Fruit fly (Drosophila melanogaster): ENCODE data around the gene CG11164.

Gene CG11164

DNA sequence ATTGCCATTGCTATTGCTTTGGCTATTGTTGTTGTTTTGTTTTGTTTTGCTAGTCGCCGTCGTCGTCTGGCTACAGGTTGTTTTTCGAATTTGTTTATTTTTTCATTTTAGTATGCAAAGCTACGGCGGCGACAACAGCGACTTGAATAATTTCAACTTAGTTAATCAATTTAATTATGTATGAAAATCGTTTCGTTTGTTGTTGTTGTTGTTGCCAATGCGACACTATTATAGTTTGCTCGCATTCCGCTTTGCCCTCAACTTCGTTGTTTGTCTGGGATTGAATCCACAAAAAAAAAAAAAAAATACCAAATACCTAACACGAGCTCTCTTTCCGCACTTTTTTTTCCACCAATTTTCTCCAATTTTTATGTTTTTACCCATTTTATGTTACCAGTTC is 40.0 kb upstream of the CG11164 start:
- TF ChIP-seq CG17806 (tag; optimal IDR thresholded peaks at IDR 0.05) (no peak), fd96Ca (GFP tag; IDR thresholded peaks at IDR 0.05) (no peak), CG34367 (tag; optimal IDR thresholded peaks at IDR 0.05) (no peak), CG8159 (tag; optimal IDR thresholded peaks at IDR 0.05) (no peak), rn (GFP tag; IDR thresholded peaks at IDR 0.05) (no peak), CG15710 (tag; optimal IDR thresholded peaks at IDR 0.05) (no peak), D1 (tag; optimal IDR thresholded peaks at IDR 0.05) (no peak)

DNA sequence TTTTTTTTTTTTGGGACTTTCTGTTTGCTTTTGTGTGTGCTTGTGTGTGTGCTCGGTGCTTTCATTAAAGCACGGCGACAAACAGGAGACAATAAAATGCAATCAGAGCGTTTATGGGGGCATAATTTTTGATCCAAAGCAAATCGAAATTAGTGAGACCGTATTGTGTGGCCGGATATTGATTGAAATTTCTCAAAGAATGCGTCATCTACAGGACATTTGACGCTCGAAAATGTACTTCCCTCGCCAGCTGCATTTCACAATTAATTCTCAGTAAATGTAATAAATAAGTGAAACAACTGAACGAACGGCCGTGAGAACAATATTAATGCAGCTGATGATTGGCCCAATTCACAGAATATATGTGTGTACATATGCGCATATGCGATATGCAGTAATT is 38.4 kb upstream of the CG11164 start:
- TF ChIP-seq CG8159 (tag; optimal IDR thresholded peaks at IDR 0.05) = no peak
- no peak for TF ChIP-seq D1 (tag; optimal IDR thresholded peaks at IDR 0.05)
- no peak for TF ChIP-seq Snoo (tag; optimal IDR thresholded peaks at IDR 0.05)
- TF ChIP-seq fd96Ca (GFP tag; IDR thresholded peaks at IDR 0.05) = no peak
- no peak for TF ChIP-seq CG12605 (GFP tag; IDR thresholded peaks at IDR 0.05)
- no peak for TF ChIP-seq CG32121 (GFP tag; IDR thresholded peaks at IDR 0.05)

DNA sequence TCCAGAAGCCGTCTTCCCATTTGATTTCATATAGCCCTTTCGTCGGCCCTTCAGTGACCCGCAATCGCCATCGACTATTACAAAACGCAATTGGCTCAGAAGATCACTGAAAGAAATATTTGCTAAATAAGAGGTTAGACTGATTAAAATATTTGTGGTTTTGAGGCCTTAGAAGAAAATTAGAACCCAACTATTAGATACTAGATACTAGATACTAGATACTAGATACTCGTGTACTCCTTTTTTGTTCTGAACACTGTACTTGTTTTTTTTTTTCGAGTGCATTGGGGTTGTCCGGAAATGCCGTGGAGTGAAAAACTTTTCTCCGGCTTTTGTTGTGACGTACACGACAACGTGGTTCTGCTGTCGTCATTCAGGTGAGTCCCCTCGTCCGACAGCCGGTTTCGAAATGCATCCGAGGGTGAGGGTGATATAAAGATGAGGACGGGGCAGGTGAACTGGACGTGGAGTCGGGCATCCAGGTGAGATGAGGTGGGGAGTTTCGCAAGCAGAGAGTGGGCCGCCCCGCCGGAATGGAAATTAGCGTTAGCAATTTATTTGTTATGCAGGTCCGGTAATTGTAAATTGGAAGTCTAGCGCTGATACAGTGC is 37.4 kb upstream of the CG11164 start:
- TF ChIP-seq Ets98B (GFP tag; IDR thresholded peaks at IDR 0.05) (no peak), CG15710 (tag; optimal IDR thresholded peaks at IDR 0.05) (no peak), Snoo (tag; optimal IDR thresholded peaks at IDR 0.05) (peak; percentile 20), CG32121 (GFP tag; IDR thresholded peaks at IDR 0.05) (peak; percentile 47; the same call in 1 of the 2 replicates), CG9948 (tag; optimal IDR thresholded peaks at IDR 0.05) (peak; percentile 6), CG8159 (tag; optimal IDR thresholded peaks at IDR 0.05) (no peak), CG10348 (GFP tag; IDR thresholded peaks at IDR 0.05) (no peak), Pif1B (GFP tag; optimal IDR thresholded peaks at IDR 0.05) (no peak), CG17806 (tag; optimal IDR thresholded peaks at IDR 0.05) (no peak), CG12605 (GFP tag; IDR thresholded peaks at IDR 0.05) (0 out of 2 replicates have a peak, but pooled peaks have one; percentile 38), EcR (GFP tag; optimal IDR thresholded peaks at IDR 0.05) (no peak), CG14655 (GFP tag; optimal IDR thresholded peaks at IDR 0.05) (peak; percentile 18), gl (tag; optimal IDR thresholded peaks at IDR 0.05) (no peak), CG8301 (tag; optimal IDR thresholded peaks at IDR 0.05) (peak; percentile 29), D1 (tag; optimal IDR thresholded peaks at IDR 0.05) (no peak), CG34367 (tag; optimal IDR thresholded peaks at IDR 0.05) (no peak), CG4496 (GFP tag; IDR thresholded peaks at IDR 0.05) (0 out of 3 replicates have a peak, but pooled peaks have one; percentile 36), rn (GFP tag; IDR thresholded peaks at IDR 0.05) (no peak), fd96Ca (GFP tag; IDR thresholded peaks at IDR 0.05) (no peak), Pif1A (GFP tag; optimal IDR thresholded peaks at IDR 0.05) (no peak), CG13204 (GFP tag; optimal IDR thresholded peaks at IDR 0.05) (no peak)

DNA sequence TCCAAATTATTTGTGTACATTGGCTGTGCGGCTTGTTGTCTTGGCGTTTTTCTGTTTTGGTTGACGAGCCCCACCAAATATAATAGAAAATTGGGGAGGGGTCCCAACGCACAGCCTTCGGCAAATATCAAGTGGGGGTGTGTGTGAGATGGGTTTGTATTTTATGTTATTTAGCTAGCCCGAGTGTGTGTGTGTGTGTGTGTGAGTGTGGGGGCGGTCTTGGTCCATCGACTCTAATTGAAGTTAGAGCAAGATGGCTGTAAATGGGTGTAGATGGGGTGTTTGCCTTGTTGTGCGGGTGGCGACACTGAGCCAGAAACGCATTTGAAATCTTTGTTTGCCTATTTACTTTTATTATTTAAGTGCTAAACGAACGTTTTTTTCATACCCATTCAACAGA is 35.2 kb upstream of the CG11164 start:
- no peak for TF ChIP-seq CG17806 (tag; optimal IDR thresholded peaks at IDR 0.05)
- TF ChIP-seq rn (GFP tag; IDR thresholded peaks at IDR 0.05) = no peak
- no peak for TF ChIP-seq CG34367 (tag; optimal IDR thresholded peaks at IDR 0.05)
- no peak for TF ChIP-seq gl (tag; optimal IDR thresholded peaks at IDR 0.05)
- TF ChIP-seq CG8301 (tag; optimal IDR thresholded peaks at IDR 0.05) = no peak
- no peak for TF ChIP-seq D1 (tag; optimal IDR thresholded peaks at IDR 0.05)
- TF ChIP-seq CG15710 (tag; optimal IDR thresholded peaks at IDR 0.05) = no peak
- no peak for TF ChIP-seq CG13204 (GFP tag; optimal IDR thresholded peaks at IDR 0.05)
- TF ChIP-seq CG10348 (GFP tag; IDR thresholded peaks at IDR 0.05) = no peak
- no peak for TF ChIP-seq EcR (GFP tag; optimal IDR thresholded peaks at IDR 0.05)
- no peak for TF ChIP-seq CG4496 (GFP tag; IDR thresholded peaks at IDR 0.05)
- TF ChIP-seq fd96Ca (GFP tag; IDR thresholded peaks at IDR 0.05) = no peak
- TF ChIP-seq Pif1A (GFP tag; optimal IDR thresholded peaks at IDR 0.05) = no peak
- no peak for TF ChIP-seq Snoo (tag; optimal IDR thresholded peaks at IDR 0.05)
- TF ChIP-seq Pif1B (GFP tag; optimal IDR thresholded peaks at IDR 0.05) = no peak
- TF ChIP-seq CG9948 (tag; optimal IDR thresholded peaks at IDR 0.05) = no peak
- TF ChIP-seq CG14655 (GFP tag; optimal IDR thresholded peaks at IDR 0.05) = no peak
- TF ChIP-seq CG32121 (GFP tag; IDR thresholded peaks at IDR 0.05) = no peak
- TF ChIP-seq CG8159 (tag; optimal IDR thresholded peaks at IDR 0.05) = no peak

DNA sequence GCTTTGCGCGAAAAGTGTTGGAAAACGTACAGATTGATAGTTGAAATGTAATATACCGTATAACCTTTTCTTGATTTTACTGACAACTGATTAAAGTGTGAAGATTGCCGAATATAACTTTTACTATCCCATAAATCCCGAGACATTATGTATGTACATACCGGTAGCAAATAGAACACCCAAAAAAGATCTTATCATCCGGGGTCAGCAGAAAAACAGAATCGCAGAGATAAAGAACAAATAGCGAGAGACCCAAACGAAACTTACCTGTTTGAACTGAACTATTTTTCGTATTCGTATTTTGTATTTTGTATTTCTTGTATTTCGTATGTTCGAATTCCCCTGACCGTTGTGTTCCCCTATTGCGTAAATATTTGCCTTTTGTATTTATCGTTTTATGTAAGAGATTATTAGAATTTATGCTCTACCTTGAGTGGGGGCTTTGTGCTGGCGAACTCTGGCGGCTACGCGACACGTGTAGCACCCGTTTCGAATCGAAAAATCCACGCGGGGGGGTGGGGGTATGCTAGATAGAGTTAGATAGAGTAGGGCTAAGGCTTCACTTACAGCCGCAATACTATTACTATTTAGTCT is 34.4 kb upstream of the CG11164 start:
- no peak for TF ChIP-seq CG13204 (GFP tag; optimal IDR thresholded peaks at IDR 0.05)

DNA sequence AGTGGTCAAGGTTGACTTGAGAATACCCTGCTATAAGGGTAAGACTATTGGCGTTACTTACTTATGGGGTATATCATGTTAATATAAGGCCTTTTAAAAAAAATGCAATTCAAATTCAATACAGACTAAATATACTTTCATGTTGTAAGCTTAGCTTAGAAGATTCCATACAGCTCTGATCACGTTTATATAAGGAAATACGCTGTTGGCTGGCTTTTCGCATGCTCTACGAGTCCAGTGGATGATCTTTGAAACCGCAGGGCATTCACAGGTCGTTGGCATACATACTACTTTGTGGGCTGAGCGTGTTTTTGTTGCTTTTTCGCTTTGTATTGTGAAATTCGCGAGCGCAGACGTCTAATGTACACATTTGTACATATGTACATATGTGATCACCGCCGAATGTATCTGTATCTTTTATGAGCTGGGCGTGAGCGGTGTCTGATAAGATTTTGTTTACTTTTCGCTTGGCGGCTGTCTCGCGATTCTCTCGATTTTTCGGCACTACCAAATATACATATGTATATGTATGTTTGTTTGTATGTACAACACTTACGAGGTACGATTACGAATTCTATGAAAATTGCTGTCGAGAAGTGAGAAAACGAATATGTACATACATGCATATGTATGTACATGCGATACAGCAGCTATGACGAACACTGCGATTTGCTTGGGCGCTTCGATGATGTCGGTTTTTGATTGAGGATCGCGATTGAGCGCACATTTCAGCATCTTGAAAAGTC is 33.4 kb upstream of the CG11164 start:
- TF ChIP-seq CG15710 (tag; optimal IDR thresholded peaks at IDR 0.05) (no peak), CG12605 (GFP tag; IDR thresholded peaks at IDR 0.05) (no peak), CG17806 (tag; optimal IDR thresholded peaks at IDR 0.05) (no peak), fd96Ca (GFP tag; IDR thresholded peaks at IDR 0.05) (no peak), gl (tag; optimal IDR thresholded peaks at IDR 0.05) (no peak), CG9948 (tag; optimal IDR thresholded peaks at IDR 0.05) (no peak), CG14655 (GFP tag; optimal IDR thresholded peaks at IDR 0.05) (peak; percentile 20), EcR (GFP tag; optimal IDR thresholded peaks at IDR 0.05) (peak; percentile 10), CG10348 (GFP tag; IDR thresholded peaks at IDR 0.05) (no peak), CG8301 (tag; optimal IDR thresholded peaks at IDR 0.05) (peak; percentile 0), CG8159 (tag; optimal IDR thresholded peaks at IDR 0.05) (no peak), Pif1A (GFP tag; optimal IDR thresholded peaks at IDR 0.05) (peak; percentile 34), Snoo (tag; optimal IDR thresholded peaks at IDR 0.05) (peak; percentile 6), Ets98B (GFP tag; IDR thresholded peaks at IDR 0.05) (no peak), rn (GFP tag; IDR thresholded peaks at IDR 0.05) (no peak), Pif1B (GFP tag; optimal IDR thresholded peaks at IDR 0.05) (no peak), CG4496 (GFP tag; IDR thresholded peaks at IDR 0.05) (0 out of 3 replicates have a peak, but pooled peaks have one; percentile 24), CG13204 (GFP tag; optimal IDR thresholded peaks at IDR 0.05) (no peak), CG34367 (tag; optimal IDR thresholded peaks at IDR 0.05) (no peak), D1 (tag; optimal IDR thresholded peaks at IDR 0.05) (no peak), CG32121 (GFP tag; IDR thresholded peaks at IDR 0.05) (no peak)

Measured in whole organism, pupa.